Worm (Caenorhabditis elegans) whole organism, late embryonic: ENCODE results near the gene idpa-3.

Source experiments
- pax-1 ChIP-seq: fragments of 150-350 bp; optimal IDR thresholded peaks from 2 replicates; lab custom pipeline; 2014; ENCODE audit warnings: missing biosample characterization, missing genetic modification characterization
- pha-4 ChIP-seq: fragments of 150-350 bp; optimal IDR thresholded peaks from 2 replicates; lab custom pipeline; 2018; ENCODE audit warnings: missing biosample characterization, missing genetic modification reagents, missing genetic modification characterization
- ref-2 ChIP-seq: sonication (generic microtip); optimal IDR thresholded peaks from 2 replicates; lab custom pipeline; 2016; ENCODE audit warnings: missing genetic modification characterization, missing compliant biosample characterization
- tbx-7 ChIP-seq: sonication (generic microtip); optimal IDR thresholded peaks from 2 replicates; lab custom pipeline; 2016; ENCODE audit warnings: missing genotype, missing genetic modification characterization, missing compliant biosample characterization
- ttx-3 ChIP-seq: sonication (generic microtip); optimal IDR thresholded peaks from 2 replicates; lab custom pipeline; 2016; ENCODE audit warnings: missing genetic modification reagents, missing genetic modification characterization, missing compliant biosample characterization

- TF ChIP-seq tbx-7 (tag; lab: Kevin White, UChicago) (no peak), pha-4 (no peak), ttx-3 (tag; lab: Kevin White, UChicago) (no peak), ref-2 (tag; lab: Kevin White, UChicago) (no peak), pax-1 (no peak)
Observed at ce11 chrX:10386001-10386400, 49.8 kb downstream of the idpa-3 start.
